2 worm cellular contexts compared by ENCODE assay signal in the genomic region with DNA sequence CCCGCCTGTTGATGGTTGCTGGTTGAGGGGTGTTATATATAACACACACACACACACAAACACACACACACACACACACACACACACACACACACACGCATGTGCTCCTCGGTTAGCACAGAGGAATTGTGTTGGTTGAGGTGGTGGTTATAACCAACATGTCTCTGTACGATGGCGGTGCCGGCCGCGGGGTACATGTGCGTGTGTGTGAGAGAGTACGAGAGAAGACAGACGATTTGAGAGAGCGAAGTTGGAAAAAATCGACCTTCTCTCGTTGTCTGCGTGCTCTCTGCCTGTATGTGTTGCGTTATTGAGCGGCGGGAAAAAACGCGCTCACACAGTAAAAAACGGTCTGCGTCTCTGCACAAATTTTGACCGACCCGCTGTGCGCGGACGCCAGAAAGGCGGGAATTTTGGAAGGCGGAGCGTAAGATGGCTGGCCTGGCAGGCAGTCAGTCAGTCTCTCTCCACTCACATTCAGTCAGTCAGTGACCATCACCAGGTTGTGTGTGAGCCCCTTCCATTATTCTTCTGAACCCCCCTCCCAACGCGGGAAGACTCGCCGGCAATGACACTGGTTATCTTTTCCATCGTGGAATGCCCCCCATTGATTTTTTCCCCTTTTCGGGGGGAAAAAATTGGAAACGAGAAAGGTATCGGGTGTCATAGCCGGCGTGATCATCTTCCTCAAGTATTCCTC.
TF ChIP-seq lines count a peak whose summit lies in the region.

No protein-coding gene starts in this region.

TF ChIP-seq in whole organism, L1 larva, 84 proteins besides CTCF, POLR2A, EP300 and RAD21 (continued from another document):
- TF ChIP-seq dsc-1 (tag; optimal IDR thresholded peaks at IDR 0.05; lab: Kevin White, UChicago) (no peak), lin-39 (tag; optimal IDR thresholded peaks at IDR 0.05; lab: Kevin White, UChicago) (no peak), elt-2 (tag; optimal IDR thresholded peaks at IDR 0.05; lab: Kevin White, UChicago) (peak; percentile 50), snu-23 (GFP tag; optimal IDR thresholded peaks at IDR 0.05; lab: Kevin White, UChicago) (peak; percentile 93), rnt-1 (tag; optimal IDR thresholded peaks at IDR 0.05; lab: Kevin White, UChicago) (peak; percentile 80), fos-1 (tag; optimal IDR thresholded peaks at IDR 0.05; lab: Kevin White, UChicago) (peak; percentile 68), unc-62 (GFP tag; optimal IDR thresholded peaks at IDR 0.05; lab: Kevin White, UChicago) (no peak), nhr-19 (GFP tag; conservative IDR thresholded peaks at IDR 0.05; lab: Robert Waterston, UW) (peak; percentile 79), mep-1 (tag; optimal IDR thresholded peaks at IDR 0.05; lab: Kevin White, UChicago) (peak; percentile 63), lin-14 (GFP tag; optimal IDR thresholded peaks at IDR 0.05; lab: Kevin White, UChicago) (peak; percentile 93), ets-5 (GFP tag; IDR thresholded peaks at IDR 0.05; lab: Robert Waterston, UW) (no peak), unc-30 (tag; optimal IDR thresholded peaks at IDR 0.05; lab: Kevin White, UChicago) (no peak), nhr-47 (tag; optimal IDR thresholded peaks at IDR 0.05; lab: Kevin White, UChicago) (no peak), ceh-63 (GFP tag; optimal IDR thresholded peaks at IDR 0.05; lab: Kevin White, UChicago) (no peak), sup-37 (GFP tag; optimal IDR thresholded peaks at IDR 0.05; lab: Kevin White, UChicago) (peak; percentile 34), dpl-1 (GFP tag; optimal IDR thresholded peaks at IDR 0.05; lab: Kevin White, UChicago) (peak; percentile 64 to 77 (median 66)), hlh-17 (GFP tag; optimal IDR thresholded peaks at IDR 0.05; lab: Kevin White, UChicago; ENCODE audit: borderline replicate concordance) (no peak), xbp-1 (tag; optimal IDR thresholded peaks at IDR 0.05; lab: Kevin White, UChicago) (peak; percentile 58), ces-1 (GFP tag; optimal IDR thresholded peaks at IDR 0.05; lab: Kevin White, UChicago) (no peak), efl-1 (optimal IDR thresholded peaks at IDR 0.05; lab: Kevin White, UChicago) (peak; percentile 73 to 84), efl-1 (GFP tag; optimal IDR thresholded peaks at IDR 0.05 in 1 of 2; lab: Kevin White, UChicago) (peak; percentile 42 to 96), sox-4 (tag; optimal IDR thresholded peaks at IDR 0.05; lab: Kevin White, UChicago) (no peak), jun-1 (tag; optimal IDR thresholded peaks at IDR 0.05; lab: Kevin White, UChicago) (peak; percentile 44), zip-4 (GFP tag; optimal IDR thresholded peaks at IDR 0.05; lab: Kevin White, UChicago) (no peak)

TF ChIP-seq in whole organism, young adult, 124 proteins besides CTCF, POLR2A, EP300 and RAD21 (continued from another document):
- peak; percentile 54 for TF ChIP-seq atf-7 (tag; optimal IDR thresholded peaks at IDR 0.05; lab: Kevin White, UChicago)
- peak; percentile 50; the same call in 1 of the 2 replicates for TF ChIP-seq Y56A3A.18 (GFP tag; IDR thresholded peaks at IDR 0.05; lab: Robert Waterston, UW)
- TF ChIP-seq madf-10 (tag; optimal IDR thresholded peaks at IDR 0.05; lab: Kevin White, UChicago), result peak; percentile 52
